Worm (Caenorhabditis elegans) whole organism, L1 larva: Measurements from ENCODE around the gene his-63.
A peak's percentile ranks its signal among the peaks of the same experiment; 100 is the strongest.
"Not testable (repeated sequence)": the region's sequence is repeated elsewhere in the genome, so short reads cannot be mapped to it uniquely, and the experiment has no call there.

Source experiments
- efl-1 ChIP-seq, 4 experiments: fragments of 150-350 bp; optimal IDR thresholded peaks in 3 of 4; peaks in 1 of 4; 1 replicate in 1 of 4; 2 replicates in 3 of 4; lab custom pipeline; 2014; ENCODE audit warnings: missing biosample characterization in 2 of 4, missing genetic modification characterization in 2 of 4, missing genetic modification reagents in 2 of 4
- lin-39 ChIP-seq: fragments of 150-350 bp; optimal IDR thresholded peaks from 2 replicates; lab custom pipeline; 2014; ENCODE audit warnings: missing biosample characterization, missing genetic modification reagents, missing genetic modification characterization
- nhr-84 ChIP-seq: sonication (generic microtip); optimal IDR thresholded peaks from 2 replicates; lab custom pipeline; 2017; ENCODE audit warnings: missing biosample characterization, missing genetic modification characterization
- rnt-1 ChIP-seq: sonication (generic microtip); optimal IDR thresholded peaks from 2 replicates; lab custom pipeline; 2016; ENCODE audit warnings: mild to moderate bottlenecking, missing genetic modification characterization, moderate library complexity, missing compliant biosample characterization
- unc-62 ChIP-seq: fragments of 150-350 bp; optimal IDR thresholded peaks from 2 replicates; lab custom pipeline; 2014; ENCODE audit warnings: missing biosample characterization, missing genetic modification reagents, missing genetic modification characterization

ce11 chrIV:11400098-11400497 lies 6.6 kb downstream of the his-63 start:
- TF ChIP-seq unc-62 (GFP tag; lab: Kevin White, UChicago); rnt-1 (tag; lab: Kevin White, UChicago); lin-39 (tag; lab: Kevin White, UChicago); efl-1 (optimal IDR thresholded peaks at IDR 0.05; lab: Kevin White, UChicago); nhr-84: not testable (repeated sequence)
- TF ChIP-seq efl-1 (GFP tag; optimal IDR thresholded peaks at IDR 0.05 in 1 of 2; lab: Kevin White, UChicago): peak in 1 of 2 experiments; percentile 24
